Worm (Caenorhabditis elegans) whole organism, young adult: ENCODE data around the gene rml-4.
A peak's percentile ranks its signal among the peaks of the same experiment; 100 is the strongest.

Experiments
- B0019.2 ChIP-seq: fragments of 200-800 bp; sonication (Bioruptor generic); conservative IDR thresholded peaks from 2 replicates; pipeline ENCODE4 v1.3.6; 2022; ENCODE audit warnings: missing genetic modification reagents, missing genetic modification characterization, missing compliant biosample characterization
- B0261.1 ChIP-seq: sonication (generic microtip); optimal IDR thresholded peaks from 2 replicates; lab custom pipeline; 2016; ENCODE audit warnings: mild to moderate bottlenecking, missing genetic modification characterization, moderate library complexity, missing compliant biosample characterization
- C06A6.2 ChIP-seq: fragments of 200-800 bp; sonication (Bioruptor generic); conservative IDR thresholded peaks from 2 replicates; pipeline ENCODE4 v1.3.6; 2022; ENCODE audit warnings: missing genetic modification characterization, missing compliant biosample characterization
- C17E4.6 ChIP-seq: fragments of 200-800 bp; sonication (Bioruptor generic); IDR thresholded peaks from 2 replicates; pipeline ENCODE4 v1.3.6; 2022; ENCODE audit warnings: missing genetic modification reagents, missing genetic modification characterization, missing compliant biosample characterization
- F22D6.2 ChIP-seq: sonication (generic microtip); optimal IDR thresholded peaks from 2 replicates; lab custom pipeline; 2016; ENCODE audit warnings: mild to moderate bottlenecking, missing genetic modification characterization, missing compliant biosample characterization
- Y53F4B.3 ChIP-seq: fragments of 200-800 bp; sonication (Bioruptor generic); IDR thresholded peaks from 2 replicates; pipeline ENCODE4 v1.3.6; 2022; ENCODE audit warnings: missing genetic modification reagents, missing genetic modification characterization, missing compliant biosample characterization
- Y67H2A.10 ChIP-seq: fragments of 200-800 bp; sonication (Bioruptor generic); conservative IDR thresholded peaks from 2 replicates; pipeline ENCODE4 v1.3.6; 2022; ENCODE audit warnings: missing genetic modification reagents, missing genetic modification characterization, missing compliant biosample characterization
- Y95B8A.8 ChIP-seq: fragments of 200-800 bp; sonication (Bioruptor generic); IDR thresholded peaks from 2 replicates; pipeline ENCODE4 v1.3.6; 2022; ENCODE audit warnings: missing genetic modification reagents, missing genetic modification characterization, missing compliant biosample characterization
- ama-1 ChIP-seq, 3 experiments: fragments of 150-350 bp in 1 of 3; sonication (generic microtip) in 2 of 3; optimal IDR thresholded peaks; 2 replicates each; lab custom pipeline; 2014 to 2018; ENCODE audit warnings: missing biosample characterization in 2 of 3, missing genetic modification characterization in 2 of 3, missing genetic modification reagents in 2 of 3
- attf-6 ChIP-seq: fragments of 200-800 bp; sonication (Bioruptor generic); IDR thresholded peaks from 2 replicates; pipeline ENCODE4 v1.3.6; 2022; ENCODE audit warnings: missing genetic modification reagents, missing genetic modification characterization, missing compliant biosample characterization
- bed-1 ChIP-seq: fragments of 200-800 bp; sonication (Bioruptor generic); IDR thresholded peaks from 2 replicates; pipeline ENCODE4 v1.3.6; 2022; ENCODE audit warnings: missing genetic modification reagents, missing genetic modification characterization, missing compliant biosample characterization
- ceh-91 ChIP-seq: fragments of 200-800 bp; sonication (Bioruptor generic); IDR thresholded peaks from 2 replicates; pipeline ENCODE4 v1.3.6; 2022; ENCODE audit warnings: missing genetic modification reagents, missing genetic modification characterization, missing compliant biosample characterization
- dpff-1 ChIP-seq: sonication (generic microtip); optimal IDR thresholded peaks from 2 replicates; lab custom pipeline; 2017; ENCODE audit warnings: mild to moderate bottlenecking, missing genetic modification characterization, missing compliant biosample characterization
- dpl-1 ChIP-seq: fragments of 150-350 bp; optimal IDR thresholded peaks from 2 replicates; lab custom pipeline; 2014; ENCODE audit warnings: missing biosample characterization, missing genetic modification reagents, missing genetic modification characterization
- efl-1 ChIP-seq: fragments of 150-350 bp; optimal IDR thresholded peaks from 2 replicates; lab custom pipeline; 2014; ENCODE audit warnings: missing biosample characterization, missing genetic modification reagents, missing genetic modification characterization
- him-1 ChIP-seq: sonication (generic microtip); optimal IDR thresholded peaks from 2 replicates; lab custom pipeline; 2016; ENCODE audit warnings: missing genotype, missing genetic modification reagents, missing genetic modification characterization, missing compliant biosample characterization
- hmg-1.2 ChIP-seq: fragments of 200-800 bp; sonication (Bioruptor generic); IDR thresholded peaks from 2 replicates; pipeline ENCODE4 v1.3.6; 2022; ENCODE audit warnings: missing genetic modification reagents, missing genetic modification characterization, missing compliant biosample characterization
- let-607 ChIP-seq, 2 experiments: fragments of 200-800 bp in 1 of 2; sonication (Bioruptor generic) in 1 of 2; sonication (generic microtip) in 1 of 2; optimal IDR thresholded peaks; 2 replicates each; lab custom pipeline; 2016 to 2018; ENCODE audit warnings: mild to moderate bottlenecking in 2 of 2, missing compliant biosample characterization in 2 of 2, missing genetic modification characterization in 2 of 2, moderate library complexity in 2 of 2, missing genotype in 1 of 2
- lin-35 ChIP-seq, 3 experiments: fragments of 150-350 bp in 2 of 3; sonication (generic microtip) in 1 of 3; optimal IDR thresholded peaks; 2 replicates each; lab custom pipeline; 2014 to 2018; ENCODE audit warnings: missing biosample characterization in 3 of 3, missing genetic modification characterization in 3 of 3, missing genetic modification reagents in 3 of 3
- lir-1 ChIP-seq: fragments of 200-800 bp; sonication (Bioruptor generic); conservative IDR thresholded peaks from 2 replicates; pipeline ENCODE4 v1.3.6; 2022; ENCODE audit warnings: missing genetic modification reagents, missing genetic modification characterization, missing compliant biosample characterization
- lsy-27 ChIP-seq: sonication (generic microtip); optimal IDR thresholded peaks from 2 replicates; lab custom pipeline; 2017; ENCODE audit warnings: missing genetic modification characterization, mild to moderate bottlenecking, missing compliant biosample characterization, antibody characterized with exemption, missing genotype, borderline replicate concordance; ENCODE audit not compliant: insufficient read depth
- madf-3 ChIP-seq: fragments of 200-800 bp; sonication (Bioruptor generic); IDR thresholded peaks from 2 replicates; pipeline ENCODE4 v1.3.6; 2022; ENCODE audit warnings: missing genetic modification reagents, missing genetic modification characterization, missing compliant biosample characterization
- madf-8 ChIP-seq: fragments of 200-800 bp; sonication (Bioruptor generic); conservative IDR thresholded peaks from 2 replicates; pipeline ENCODE4 v1.3.6; 2022; ENCODE audit warnings: missing genetic modification reagents, missing genetic modification characterization, missing compliant biosample characterization
- mes-4 ChIP-seq: sonication (generic microtip); optimal IDR thresholded peaks from 2 replicates; lab custom pipeline; 2016; ENCODE audit warnings: missing genotype, missing genetic modification characterization, missing compliant biosample characterization
- nfya-1 ChIP-seq: sonication (generic microtip); optimal IDR thresholded peaks from 2 replicates; lab custom pipeline; 2017; ENCODE audit warnings: antibody characterized with exemption, missing compliant biosample characterization, missing genetic modification characterization, borderline replicate concordance; ENCODE audit not compliant: insufficient read depth
- nhr-179 ChIP-seq: sonication (generic microtip); optimal IDR thresholded peaks from 2 replicates; lab custom pipeline; 2016; ENCODE audit warnings: mild to moderate bottlenecking, missing genetic modification characterization, missing compliant biosample characterization
- nhr-80 ChIP-seq: sonication (generic microtip); optimal IDR thresholded peaks from 2 replicates; lab custom pipeline; 2016; ENCODE audit warnings: missing genetic modification characterization, missing compliant biosample characterization
- snpc-1.3 ChIP-seq: sonication (generic microtip); optimal IDR thresholded peaks from 2 replicates; lab custom pipeline; 2017; ENCODE audit warnings: missing genetic modification characterization, mild to moderate bottlenecking, missing compliant biosample characterization, antibody characterized with exemption, moderate library complexity, missing genotype, missing genetic modification reagents; ENCODE audit not compliant: insufficient read depth
- snpc-4 ChIP-seq, 5 experiments: fragments of 150-350 bp in 1 of 5; sonication (generic microtip) in 4 of 5; optimal IDR thresholded peaks; 2 replicates each; lab custom pipeline; 2014 to 2018; ENCODE audit warnings: missing genetic modification characterization in 5 of 5, missing biosample characterization in 3 of 5, antibody characterized with exemption in 2 of 5, mild to moderate bottlenecking in 2 of 5, missing compliant biosample characterization in 2 of 5, missing genotype in 2 of 5, moderate library complexity in 2 of 5, missing genetic modification reagents in 1 of 5
- somi-1 ChIP-seq: fragments of 200-800 bp; sonication (Bioruptor generic); optimal IDR thresholded peaks from 2 replicates; lab custom pipeline; 2018; ENCODE audit warnings: mild to moderate bottlenecking, missing genetic modification characterization, missing compliant biosample characterization
- tbx-9 ChIP-seq: sonication (generic microtip); optimal IDR thresholded peaks from 2 replicates; lab custom pipeline; 2016; ENCODE audit warnings: borderline replicate concordance, missing genetic modification characterization, inconsistent platforms, missing compliant biosample characterization
- xnd-1 ChIP-seq: sonication (generic microtip); optimal IDR thresholded peaks from 2 replicates; lab custom pipeline; 2016; ENCODE audit warnings: missing genotype, missing genetic modification reagents, missing genetic modification characterization, missing compliant biosample characterization
- ztf-18 ChIP-seq: sonication (generic microtip); optimal IDR thresholded peaks from 2 replicates; lab custom pipeline; 2016; ENCODE audit warnings: missing genotype, mild to moderate bottlenecking, missing genetic modification characterization, missing compliant biosample characterization
- ztf-22 ChIP-seq: fragments of 200-800 bp; sonication (Bioruptor generic); optimal IDR thresholded peaks from 2 replicates; lab custom pipeline; 2018; ENCODE audit warnings: mild to moderate bottlenecking, missing genetic modification characterization, moderate library complexity, missing compliant biosample characterization
- ztf-28 ChIP-seq: fragments of 200-800 bp; sonication (Bioruptor generic); IDR thresholded peaks from 2 replicates; pipeline ENCODE4 v1.3.6; 2022; ENCODE audit warnings: missing genetic modification reagents, missing genetic modification characterization, missing compliant biosample characterization
- ztf-6 ChIP-seq: fragments of 200-800 bp; sonication (Bioruptor generic); IDR thresholded peaks from 2 replicates; pipeline ENCODE4 v1.3.6; 2022; ENCODE audit warnings: missing genetic modification reagents, missing genetic modification characterization, missing compliant biosample characterization

The rml-4 gene

ce11 chrII:4288111-4288510 is 6.8 kb upstream of the rml-4 start, which contains the start of gene C01F1.6:
Gene C01F1.6 (minus strand): TSS chrII:4288211.
- TF ChIP-seq C17E4.6 (GFP tag; lab: Robert Waterston, UW) (no peak), lsy-27 (tag; lab: Kevin White, UChicago) (no peak)
- TF ChIP-seq, all 124 proteins: peak for 0

DNA sequence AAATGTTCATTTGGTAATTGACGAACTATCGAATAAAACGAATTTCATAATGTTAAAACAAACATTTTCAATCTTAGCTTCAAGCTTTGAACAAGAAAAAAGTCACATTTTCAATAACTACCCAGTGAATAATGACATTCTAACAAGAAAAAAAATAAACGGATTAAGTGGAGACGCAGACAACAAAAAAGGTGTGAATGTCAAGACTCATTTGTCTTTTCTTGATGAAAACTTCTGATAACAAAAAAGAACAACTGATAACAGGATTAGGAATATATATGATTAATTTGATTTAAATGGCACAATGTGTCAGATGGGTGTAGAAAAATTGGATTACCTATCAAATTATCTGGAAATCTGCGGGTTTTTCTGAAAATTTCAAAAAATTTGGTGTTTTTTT is 6.3 kb upstream of the rml-4 start:
- TF ChIP-seq tbx-9 (tag; lab: Kevin White, UChicago), result no peak
- TF ChIP-seq attf-6, result no peak
- no peak for TF ChIP-seq somi-1 (GFP tag; lab: Kevin White, UChicago)

ce11 chrII:4291799-4292198 is 3.1 kb upstream of the rml-4 start:
- TF ChIP-seq nhr-179 (tag; lab: Kevin White, UChicago), result no peak
- no peak for TF ChIP-seq dpff-1
- TF ChIP-seq him-1 (tag; lab: Kevin White, UChicago), result no peak
- TF ChIP-seq B0261.1, result no peak
- TF ChIP-seq let-607 (tag; optimal IDR thresholded peaks at IDR 0.05; lab: Kevin White, UChicago), result no peak
- TF ChIP-seq nfya-1 (tag; lab: Kevin White, UChicago), result no peak

DNA sequence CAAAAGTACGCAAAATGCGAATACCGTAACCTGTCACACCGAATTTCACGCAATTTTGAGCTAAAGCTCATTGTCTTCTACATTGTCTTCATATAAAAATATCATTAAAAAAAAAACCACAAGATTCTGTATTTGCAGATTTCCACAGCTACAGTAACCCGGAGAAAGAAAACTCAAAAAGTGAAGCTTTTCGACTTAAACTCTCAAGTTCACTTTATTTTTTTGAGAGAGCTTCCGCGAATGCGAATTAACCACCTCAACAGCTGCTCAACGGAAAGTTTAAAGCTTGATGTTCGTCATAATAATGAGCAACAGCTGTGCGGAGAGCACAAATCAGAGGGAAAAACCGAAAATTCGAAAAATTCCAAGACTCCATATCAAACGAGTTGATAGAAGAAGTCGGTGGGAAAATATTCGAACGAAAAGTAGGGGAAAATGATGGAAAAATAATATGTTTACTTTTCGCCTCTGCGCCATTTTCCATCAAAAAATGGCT is 1.8 kb upstream of the rml-4 start:
- TF ChIP-seq bed-1 (GFP tag; lab: Robert Waterston, UW), result no peak
- TF ChIP-seq xnd-1, result no peak
- TF ChIP-seq ztf-28 (GFP tag; lab: Robert Waterston, UW), result no peak
- no peak for TF ChIP-seq lir-1 (GFP tag; lab: Robert Waterston, UW)

DNA sequence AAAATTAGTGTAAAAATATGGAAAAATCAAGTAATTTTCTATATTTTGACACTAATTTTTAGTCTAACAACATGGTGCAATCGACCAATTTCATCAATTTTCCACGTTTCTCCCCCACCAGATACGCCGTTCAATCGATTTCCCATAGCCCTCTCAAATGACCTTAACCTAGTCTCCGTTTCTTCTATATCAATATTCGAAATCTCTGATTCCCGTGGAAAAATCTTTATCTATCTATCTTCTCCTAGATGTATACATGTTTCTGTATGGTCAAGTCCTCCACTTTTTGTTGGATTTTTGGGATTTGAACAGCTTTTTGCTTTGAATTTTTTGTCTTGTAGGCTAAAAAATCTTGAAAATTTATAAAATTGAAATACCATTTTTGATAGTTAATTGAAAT is 712 bp upstream of the rml-4 start:
- no peak for TF ChIP-seq dpl-1 (GFP tag; lab: Kevin White, UChicago)
- TF ChIP-seq snpc-1.3, result no peak
- TF ChIP-seq ztf-18 (tag; lab: Kevin White, UChicago), result no peak
- no peak for TF ChIP-seq Y53F4B.3 (GFP tag; lab: Robert Waterston, UW)
- TF ChIP-seq ztf-28 (GFP tag; lab: Robert Waterston, UW), result no peak
- no peak for TF ChIP-seq madf-3 (GFP tag; lab: Robert Waterston, UW)
- no peak for TF ChIP-seq efl-1
- no peak for TF ChIP-seq hmg-1.2 (GFP tag; lab: Robert Waterston, UW)
- TF ChIP-seq, all 124 proteins: peak for 0

DNA sequence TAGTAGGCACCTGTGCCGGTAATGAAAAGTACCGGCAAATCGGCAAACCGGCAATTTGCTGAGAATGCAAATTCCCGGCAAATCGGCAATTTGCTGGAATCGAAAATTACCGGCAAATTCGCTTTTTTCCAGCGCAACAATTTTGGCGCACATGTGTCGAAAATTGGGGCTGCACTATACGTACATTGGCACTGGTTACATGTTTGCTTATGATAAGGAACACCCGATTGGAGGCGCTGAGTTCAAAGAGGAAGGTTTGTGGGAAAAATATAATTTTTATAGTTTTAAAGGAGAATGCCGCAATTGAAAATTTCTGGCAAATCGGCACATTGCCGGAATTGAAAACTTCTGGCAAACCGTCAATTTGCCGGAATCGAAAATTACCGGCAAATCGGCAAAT is 2.4 kb downstream of the rml-4 start:
- TF ChIP-seq ztf-22 (GFP tag; lab: Kevin White, UChicago) (no peak), lin-35 (GFP tag; optimal IDR thresholded peaks at IDR 0.05; lab: Kevin White, UChicago) (no peak), nhr-80 (tag; lab: Kevin White, UChicago) (peak; percentile 35), Y95B8A.8 (0 out of 2 replicates have a peak, but pooled peaks have one; percentile 41), tbx-9 (tag; lab: Kevin White, UChicago) (no peak), Y67H2A.10 (GFP tag; lab: Robert Waterston, UW) (no peak)
- TF ChIP-seq, all 124 proteins: peak for 2

DNA sequence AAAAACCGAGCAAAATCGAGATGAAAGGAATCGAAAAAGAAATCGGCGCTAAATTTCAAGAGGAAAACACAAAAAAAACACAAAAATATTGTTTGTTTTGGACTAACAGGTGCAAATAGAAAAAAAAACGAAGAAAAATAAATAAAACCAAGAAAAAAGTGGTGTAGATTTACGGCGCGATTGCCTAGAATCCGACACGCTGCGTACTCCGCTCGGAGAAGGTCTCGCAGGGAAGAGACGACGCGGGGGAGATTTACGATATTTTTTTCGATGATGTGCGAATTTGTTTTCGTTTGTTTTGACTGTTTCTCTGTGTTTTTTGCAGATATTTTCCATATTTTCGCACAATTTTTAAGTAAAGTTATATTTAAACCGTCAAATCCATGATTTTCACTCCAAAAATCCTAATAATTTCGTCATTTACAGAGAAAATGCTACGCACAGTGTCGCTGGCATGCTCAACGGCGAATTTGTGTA is 4.4 kb downstream of the rml-4 start, which contains the start of gene sco-1:
TSS of gene sco-1 (plus strand) at position 427 of the 477 bp plus-strand sequence.
- TF ChIP-seq madf-8 (GFP tag; lab: Robert Waterston, UW), result peak; percentile 81
- no peak for TF ChIP-seq ama-1 (optimal IDR thresholded peaks at IDR 0.05; lab: Kevin White, UChicago)
- TF ChIP-seq ama-1 (GFP tag; optimal IDR thresholded peaks at IDR 0.05; lab: Kevin White, UChicago), result no peak
- peak; percentile 83 for TF ChIP-seq C06A6.2
- TF ChIP-seq efl-1, result peak; percentile 59
- TF ChIP-seq mes-4 (tag; lab: Kevin White, UChicago), result no peak
- TF ChIP-seq ztf-6 (GFP tag; lab: Robert Waterston, UW), result peak; percentile 90; the same call in 1 of the 2 replicates
- peak; percentile 91 for TF ChIP-seq ceh-91
- peak; percentile 99 for TF ChIP-seq B0019.2
- TF ChIP-seq madf-3 (GFP tag; lab: Robert Waterston, UW), result peak; percentile 90
- TF ChIP-seq F22D6.2 (tag; lab: Kevin White, UChicago), result peak; percentile 24
- peak; percentile 35 for TF ChIP-seq snpc-4 (GFP tag; optimal IDR thresholded peaks at IDR 0.05; lab: Kevin White, UChicago)
- peak in 3 of 4 experiments; percentile 49 to 68 (median 54) for TF ChIP-seq snpc-4 (tag; optimal IDR thresholded peaks at IDR 0.05; lab: Kevin White, UChicago)
